Fruit fly (Drosophila melanogaster) whole organism, embryonic: ENCODE results near the gene srl.

Source experiments
- Antp ChIP-seq: fragments of 200-800 bp; sonication (Bioruptor generic); optimal IDR thresholded peaks from 3 replicates; lab custom pipeline; 2016; ENCODE audit warnings: missing biosample characterization, missing genetic modification characterization
- Atf6 ChIP-seq: fragments of 200-800 bp; sonication (Bioruptor generic); IDR thresholded peaks from 2 replicates; pipeline ENCODE4 v1.3.6; 2022; ENCODE audit warnings: missing biosample characterization, missing genetic modification characterization
- BEAF-32 ChIP-seq: fragments of 200-800 bp; sonication (Bioruptor generic); optimal IDR thresholded peaks from 3 replicates; lab custom pipeline; 2017; ENCODE audit warnings: missing biosample characterization, missing genetic modification characterization, mild to moderate bottlenecking, moderate library complexity, missing genetic modification reagents
- Bdp1 ChIP-seq: fragments of 200-800 bp; sonication (Bioruptor generic); optimal IDR thresholded peaks from 3 replicates; lab custom pipeline; 2016; ENCODE audit warnings: missing biosample characterization, missing genetic modification characterization
- C15 ChIP-seq: fragments of 200-800 bp; sonication (Bioruptor generic); IDR thresholded peaks from 3 replicates; pipeline ENCODE4 v1.3.6; 2022; ENCODE audit warnings: missing biosample characterization, missing genetic modification characterization
- CG1024 ChIP-seq: fragments of 200-800 bp; sonication (Bioruptor generic); IDR thresholded peaks from 2 replicates; pipeline ENCODE4 v1.3.6; 2022; ENCODE audit warnings: missing biosample characterization, missing genetic modification characterization
- CG10267 ChIP-seq: fragments of 200-800 bp; sonication (Bioruptor generic); optimal IDR thresholded peaks from 2 replicates; lab custom pipeline; 2018; ENCODE audit warnings: missing biosample characterization, mild to moderate bottlenecking, missing genetic modification characterization, moderate library complexity
- CG12391 ChIP-seq: fragments of 200-800 bp; sonication (Bioruptor generic); optimal IDR thresholded peaks from 3 replicates; lab custom pipeline; 2018; ENCODE audit warnings: missing biosample characterization, mild to moderate bottlenecking, missing genetic modification characterization, moderate library complexity
- CG13424 ChIP-seq: fragments of 200-800 bp; sonication (Bioruptor generic); optimal IDR thresholded peaks from 2 replicates; lab custom pipeline; 2019; ENCODE audit warnings: missing biosample characterization, mild to moderate bottlenecking, missing genetic modification characterization, moderate library complexity
- CG13624 ChIP-seq: fragments of 200-800 bp; sonication (Bioruptor generic); optimal IDR thresholded peaks from 2 replicates; lab custom pipeline; 2016; ENCODE audit warnings: missing biosample characterization, missing genetic modification characterization
- CG14050 ChIP-seq: fragments of 200-800 bp; sonication (Bioruptor generic); IDR thresholded peaks from 3 replicates; pipeline ENCODE4 v1.3.6; 2022; ENCODE audit warnings: missing biosample characterization, missing genetic modification characterization
- CG15011 ChIP-seq: fragments of 200-800 bp; sonication (Bioruptor generic); optimal IDR thresholded peaks from 3 replicates; lab custom pipeline; 2018; ENCODE audit warnings: missing biosample characterization, mild to moderate bottlenecking, missing genetic modification characterization
- CG17186 ChIP-seq: fragments of 200-800 bp; sonication (Bioruptor generic); optimal IDR thresholded peaks from 3 replicates; lab custom pipeline; 2017; ENCODE audit warnings: missing biosample characterization, missing genetic modification reagents, missing genetic modification characterization
- CG2712 ChIP-seq: fragments of 200-800 bp; optimal IDR thresholded peaks from 3 replicates; lab custom pipeline; 2019; ENCODE audit warnings: missing biosample characterization, mild to moderate bottlenecking, missing genetic modification characterization, moderate library complexity
- CG2875 ChIP-seq: fragments of 200-800 bp; sonication (Bioruptor generic); optimal IDR thresholded peaks from 2 replicates; lab custom pipeline; 2017; ENCODE audit warnings: missing biosample characterization, mild to moderate bottlenecking, missing genetic modification characterization, missing genetic modification reagents
- CG31224 ChIP-seq: fragments of 200-800 bp; sonication (Bioruptor generic); IDR thresholded peaks from 2 replicates; pipeline ENCODE4 v1.3.6; 2022; ENCODE audit warnings: missing biosample characterization, missing genetic modification characterization
- CG34422 ChIP-seq: fragments of 200-800 bp; sonication (Bioruptor generic); IDR thresholded peaks from 3 replicates; pipeline ENCODE4 v1.3.6; 2022; ENCODE audit warnings: missing biosample characterization, missing genetic modification characterization
- CG6791 ChIP-seq: fragments of 200-800 bp; sonication (Bioruptor generic); IDR thresholded peaks from 3 replicates; pipeline ENCODE4 v1.3.6; 2022; ENCODE audit warnings: missing biosample characterization, missing genetic modification characterization; ENCODE audit not compliant: partially characterized antibody
- CG8359 ChIP-seq: fragments of 200-800 bp; sonication (Bioruptor generic); optimal IDR thresholded peaks from 2 replicates; lab custom pipeline; 2017; ENCODE audit warnings: missing biosample characterization, mild to moderate bottlenecking, missing genetic modification characterization, borderline replicate concordance
- CG8765 ChIP-seq: fragments of 200-800 bp; sonication (Bioruptor generic); IDR thresholded peaks from 2 replicates; pipeline ENCODE4 v1.3.6; 2022; ENCODE audit warnings: missing biosample characterization, missing genetic modification characterization
- CG8944 ChIP-seq: fragments of 200-800 bp; sonication (Bioruptor generic); optimal IDR thresholded peaks from 3 replicates; lab custom pipeline; 2016; ENCODE audit warnings: missing biosample characterization, missing genetic modification characterization
- CG9437 ChIP-seq: fragments of 200-800 bp; sonication (Bioruptor generic); optimal IDR thresholded peaks from 2 replicates; lab custom pipeline; 2018; ENCODE audit warnings: missing biosample characterization, mild to moderate bottlenecking, missing genetic modification characterization
- CG9727 ChIP-seq: fragments of 200-800 bp; sonication (Bioruptor generic); optimal IDR thresholded peaks from 3 replicates; lab custom pipeline; 2017; ENCODE audit warnings: missing biosample characterization, mild to moderate bottlenecking, missing genetic modification characterization
- Dip3 ChIP-seq: fragments of 200-800 bp; sonication (Bioruptor generic); optimal IDR thresholded peaks from 3 replicates; lab custom pipeline; 2016; ENCODE audit warnings: missing biosample characterization, missing genetic modification characterization
- ERR ChIP-seq: fragments of 200-800 bp; sonication (Bioruptor generic); optimal IDR thresholded peaks from 2 replicates; lab custom pipeline; 2016; ENCODE audit warnings: missing biosample characterization, missing genetic modification characterization
- Mrtf ChIP-seq: fragments of 200-800 bp; sonication (Bioruptor generic); IDR thresholded peaks from 3 replicates; pipeline ENCODE4 v1.3.6; 2022; ENCODE audit warnings: missing biosample characterization, missing genetic modification characterization
- Spps ChIP-seq: fragments of 200-800 bp; sonication (Bioruptor generic); optimal IDR thresholded peaks from 2 replicates; lab custom pipeline; 2018; ENCODE audit warnings: missing biosample characterization, mild to moderate bottlenecking, missing genetic modification characterization
- Sry-β ChIP-seq: fragments of 200-800 bp; sonication (Bioruptor generic); optimal IDR thresholded peaks from 2 replicates; lab custom pipeline; 2018; ENCODE audit warnings: missing biosample characterization, mild to moderate bottlenecking, missing genetic modification characterization, moderate library complexity
- amos ChIP-seq: fragments of 200-800 bp; sonication (Bioruptor generic); IDR thresholded peaks from 2 replicates; pipeline ENCODE4 v1.3.6; 2022; ENCODE audit warnings: missing biosample characterization, missing genetic modification characterization; ENCODE audit not compliant: partially characterized antibody
- ara ChIP-seq: fragments of 200-800 bp; sonication (Bioruptor generic); IDR thresholded peaks from 2 replicates; pipeline ENCODE4 v1.3.6; 2022; ENCODE audit warnings: missing biosample characterization, missing genetic modification characterization
- bbx ChIP-seq: fragments of 200-800 bp; sonication (Bioruptor generic); IDR thresholded peaks from 2 replicates; pipeline ENCODE4 v1.3.6; 2022; ENCODE audit warnings: missing biosample characterization, missing genetic modification characterization; ENCODE audit not compliant: partially characterized antibody
- cad ChIP-seq: fragments of >200 bp; optimal IDR thresholded peaks from 2 replicates; lab custom pipeline; 2017; ENCODE audit warnings: missing biosample characterization, missing genetic modification characterization
- exex ChIP-seq: fragments of 200-800 bp; sonication (Bioruptor generic); optimal IDR thresholded peaks from 4 replicates; lab custom pipeline; 2018; ENCODE audit warnings: missing biosample characterization, mild to moderate bottlenecking, missing genetic modification characterization, moderate library complexity
- fd102C ChIP-seq: fragments of 200-800 bp; sonication (Bioruptor generic); optimal IDR thresholded peaks from 2 replicates; lab custom pipeline; 2018; ENCODE audit warnings: missing biosample characterization, mild to moderate bottlenecking, missing genetic modification characterization, moderate library complexity
- fd64A ChIP-seq: fragments of 200-800 bp; sonication (Bioruptor generic); optimal IDR thresholded peaks from 3 replicates; lab custom pipeline; 2018; ENCODE audit warnings: missing biosample characterization, mild to moderate bottlenecking, missing genetic modification characterization
- hkb ChIP-seq, 2 experiments: fragments of 200-800 bp in 1 of 2; fragments of >200 bp in 1 of 2; sonication (Bioruptor generic) in 1 of 2; IDR thresholded peaks in 1 of 2; optimal IDR thresholded peaks in 1 of 2; 2 replicates each; pipeline versions ENCODE4 v1.3.6 to Lab custom; 2017 to 2022; ENCODE audit warnings: missing biosample characterization in 1 of 2, missing genetic modification characterization in 1 of 2
- inv ChIP-seq: fragments of 200-800 bp; sonication (Bioruptor generic); IDR thresholded peaks from 2 replicates; pipeline ENCODE4 v1.3.6; 2022; ENCODE audit warnings: missing biosample characterization, missing genetic modification characterization; ENCODE audit not compliant: partially characterized antibody
- oc ChIP-seq: fragments of 200-800 bp; sonication (Bioruptor generic); optimal IDR thresholded peaks from 2 replicates; lab custom pipeline; 2018; ENCODE audit warnings: missing biosample characterization, mild to moderate bottlenecking, missing genetic modification characterization, moderate library complexity
- odd ChIP-seq: fragments of 200-800 bp; sonication (Bioruptor generic); optimal IDR thresholded peaks from 2 replicates; lab custom pipeline; 2017; ENCODE audit warnings: missing biosample characterization, mild to moderate bottlenecking, missing genetic modification characterization
- otp ChIP-seq: fragments of 200-800 bp; sonication (Bioruptor generic); IDR thresholded peaks from 3 replicates; pipeline ENCODE4, ENCODE4 v1.3.6; 2022; ENCODE audit warnings: missing biosample characterization, missing genetic modification characterization
- peb ChIP-seq: fragments of 200-800 bp; sonication (Bioruptor generic); IDR thresholded peaks from 2 replicates; pipeline ENCODE4 v1.3.6; 2022; ENCODE audit warnings: missing biosample characterization, missing genetic modification characterization
- prd ChIP-seq, 3 experiments: fragments of >200 bp in 2 of 3; fragments of 200-800 bp in 1 of 3; sonication (Bioruptor generic) in 1 of 3; optimal IDR thresholded peaks in 2 of 3; IDR thresholded peaks in 1 of 3; 2 replicates in 2 of 3; 3 replicates in 1 of 3; pipeline versions ENCODE4 v1.3.6 to Lab custom; 2017 to 2022; ENCODE audit warnings: missing biosample characterization in 1 of 3, missing genetic modification characterization in 1 of 3
- scrt ChIP-seq: fragments of 200-800 bp; sonication (Bioruptor generic); optimal IDR thresholded peaks from 2 replicates; lab custom pipeline; 2018; ENCODE audit warnings: missing biosample characterization, mild to moderate bottlenecking, missing genetic modification characterization, moderate library complexity
- seq ChIP-seq: fragments of 200-800 bp; sonication (Bioruptor generic); IDR thresholded peaks from 2 replicates; pipeline ENCODE4 v1.3.6; 2022; ENCODE audit warnings: missing biosample characterization, missing genetic modification characterization
- tna ChIP-seq: fragments of 200-800 bp; sonication (Bioruptor generic); IDR thresholded peaks from 2 replicates; pipeline ENCODE4 v1.3.6; 2022; ENCODE audit warnings: missing biosample characterization, missing genetic modification characterization; ENCODE audit not compliant: partially characterized antibody
- twi ChIP-seq: fragments of 200-800 bp; optimal IDR thresholded peaks from 2 replicates; lab custom pipeline; 2019; ENCODE audit warnings: missing biosample characterization, mild to moderate bottlenecking, missing genetic modification characterization, moderate library complexity
- unpg ChIP-seq: fragments of 200-800 bp; sonication (Bioruptor generic); optimal IDR thresholded peaks from 3 replicates; lab custom pipeline; 2018; ENCODE audit warnings: missing biosample characterization, mild to moderate bottlenecking, missing genetic modification characterization, moderate library complexity
- zfh1 ChIP-seq: fragments of 200-800 bp; sonication (Bioruptor generic); IDR thresholded peaks from 3 replicates; pipeline ENCODE4 v1.3.6; 2022; ENCODE audit warnings: missing biosample characterization, missing genetic modification characterization

Gene srl

dm6 chr3R:4381079-4381919 is 47.8 kb downstream of the srl start, which contains the start of gene Cont (continued):
- TF ChIP-seq twi (tag; lab: Kevin White, UChicago) (no peak), fd64A (GFP tag; lab: Kevin White, UChicago) (no peak), CG34422 (GFP tag; lab: Robert Waterston, UW) (0 out of 3 replicates have a peak, but pooled peaks have one; percentile 12), CG13424 (tag; lab: Kevin White, UChicago) (no peak), CG17186 (peak; percentile 26), CG9727 (no peak), CG8359 (GFP tag; lab: Kevin White, UChicago) (no peak), tna (GFP tag; lab: Robert Waterston, UW) (peak; percentile 94), Dip3 (GFP tag; lab: Kevin White, UChicago) (no peak), CG2712 (peak; percentile 31), CG31224 (GFP tag; lab: Robert Waterston, UW) (no peak), zfh1 (GFP tag; lab: Robert Waterston, UW) (no peak), scrt (no peak), Antp (GFP tag; lab: Kevin White, UChicago) (no peak), inv (GFP tag; lab: Robert Waterston, UW) (peak; percentile 85), CG9437 (no peak), Bdp1 (no peak), bbx (GFP tag; lab: Robert Waterston, UW) (peak; percentile 98), Atf6 (GFP tag; lab: Robert Waterston, UW) (no peak), prd (optimal IDR thresholded peaks at IDR 0.05; lab: Kevin White, UChicago) (no peak), prd (GFP tag; IDR thresholded peaks at IDR 0.05; lab: Robert Waterston, UW) (no peak), Sry-β (no peak), CG12391 (peak; percentile 20), otp (GFP tag; lab: Robert Waterston, UW) (no peak), odd (GFP tag; lab: Kevin White, UChicago) (no peak), cad (GFP tag; lab: Kevin White, UChicago) (no peak), Spps (tag; lab: Kevin White, UChicago) (no peak), Mrtf (no peak), ERR (GFP tag; lab: Kevin White, UChicago) (no peak), CG1024 (GFP tag; lab: Robert Waterston, UW) (no peak), exex (no peak), CG2875 (GFP tag; lab: Kevin White, UChicago) (no peak), hkb (optimal IDR thresholded peaks at IDR 0.05; lab: Kevin White, UChicago) (no peak), hkb (GFP tag; IDR thresholded peaks at IDR 0.05; lab: Robert Waterston, UW) (no peak), CG14050 (no peak), CG6791 (GFP tag; lab: Robert Waterston, UW) (peak; percentile 97), CG8944 (GFP tag; lab: Kevin White, UChicago) (no peak), fd102C (GFP tag; lab: Kevin White, UChicago) (no peak), CG15011 (GFP tag; lab: Kevin White, UChicago) (no peak), C15 (no peak), ara (GFP tag; lab: Robert Waterston, UW) (no peak), CG13624 (GFP tag; lab: Kevin White, UChicago) (peak; percentile 59), seq (GFP tag; lab: Robert Waterston, UW) (no peak), peb (GFP tag; lab: Robert Waterston, UW) (no peak), CG10267 (tag; lab: Kevin White, UChicago) (peak; percentile 58), CG8765 (GFP tag; lab: Robert Waterston, UW) (no peak), oc (no peak), unpg (GFP tag; lab: Kevin White, UChicago) (no peak), amos (peak; percentile 97), BEAF-32 (peak; percentile 93)
